Worm (Caenorhabditis elegans) whole organism, midembryonic: ENCODE results near the gene srx-116.

Experiments used
- T22C8.4 ChIP-seq: fragments of 200-800 bp; sonication (Bioruptor generic); IDR thresholded peaks from 2 replicates; pipeline ENCODE4 v1.3.6; 2022; ENCODE audit warnings: missing genetic modification characterization, missing compliant biosample characterization
- cog-1 ChIP-seq: sonication (generic microtip); optimal IDR thresholded peaks from 2 replicates; lab custom pipeline; 2016; ENCODE audit warnings: missing genetic modification characterization, missing compliant biosample characterization
- flt-1 ChIP-seq: fragments of 200-800 bp; sonication (Bioruptor generic); IDR thresholded peaks from 2 replicates; pipeline ENCODE4 v1.3.6; 2022; ENCODE audit warnings: missing genetic modification characterization, missing compliant biosample characterization
- klf-2 ChIP-seq: fragments of 200-800 bp; sonication (Bioruptor generic); conservative IDR thresholded peaks from 2 replicates; pipeline ENCODE4 v1.3.6; 2022; ENCODE audit warnings: missing genetic modification reagents, missing genetic modification characterization, missing compliant biosample characterization
- med-1 ChIP-seq: sonication (generic microtip); optimal IDR thresholded peaks from 2 replicates; lab custom pipeline; 2017; ENCODE audit warnings: missing genetic modification characterization, mild to moderate bottlenecking, missing compliant biosample characterization, antibody characterized with exemption, missing genetic modification reagents; ENCODE audit not compliant: insufficient read depth
- ref-1 ChIP-seq: fragments of 200-800 bp; sonication (Bioruptor generic); conservative IDR thresholded peaks from 2 replicates; pipeline ENCODE4 v1.3.6; 2022; ENCODE audit warnings: missing genetic modification reagents, missing genetic modification characterization, missing compliant biosample characterization
- tab-1 ChIP-seq: fragments of 200-800 bp; sonication (Bioruptor generic); IDR thresholded peaks from 2 replicates; pipeline ENCODE4 v1.3.6; 2022; ENCODE audit warnings: missing genetic modification characterization, missing compliant biosample characterization
- ztf-23 ChIP-seq: fragments of 200-800 bp; sonication (Bioruptor generic); IDR thresholded peaks from 2 replicates; pipeline ENCODE4 v1.3.6; 2022; ENCODE audit warnings: missing genetic modification reagents, missing genetic modification characterization, missing compliant biosample characterization
- ztf-29 ChIP-seq: fragments of 200-800 bp; sonication (Bioruptor generic); IDR thresholded peaks from 2 replicates; pipeline ENCODE4 v1.3.6; 2022; ENCODE audit warnings: missing genetic modification reagents, missing genetic modification characterization, missing compliant biosample characterization

Gene srx-116

ce11 chrV:12661619-12662018 lies 9.1 kb upstream of the srx-116 start, which contains the start of gene W05B10.3:
W05B10.3 (minus strand) TSS chrV:12661719.
- TF ChIP-seq tab-1 (GFP tag; lab: Robert Waterston, UW) (no peak), T22C8.4 (no peak), ref-1 (no peak), klf-2 (GFP tag; lab: Robert Waterston, UW) (no peak), ztf-23 (no peak), ztf-29 (GFP tag; lab: Robert Waterston, UW) (no peak), med-1 (GFP tag; lab: Kevin White, UChicago) (no peak), flt-1 (GFP tag; lab: Robert Waterston, UW) (no peak), cog-1 (tag; lab: Kevin White, UChicago) (no peak)

DNA sequence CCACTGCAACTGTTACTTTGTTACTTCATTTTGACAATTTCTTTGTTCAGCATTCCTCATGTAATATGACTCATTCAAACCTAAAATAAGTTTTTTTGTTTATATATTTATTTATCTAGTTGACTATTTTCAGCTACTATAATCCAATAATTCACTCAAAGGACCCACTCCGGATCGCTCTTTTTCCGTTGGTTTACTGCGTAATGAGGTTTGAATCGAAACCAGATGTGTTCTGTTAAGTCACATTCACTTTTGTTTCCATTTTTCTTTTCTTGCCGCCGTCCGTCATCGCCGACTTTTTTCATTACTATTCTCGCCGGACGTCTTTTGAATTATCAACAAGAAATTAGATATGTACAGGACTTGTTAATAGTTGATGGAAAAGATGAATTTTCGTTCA lies 7.3 kb upstream of the srx-116 start:
- no peak for TF ChIP-seq med-1 (GFP tag; lab: Kevin White, UChicago)
- TF ChIP-seq cog-1 (tag; lab: Kevin White, UChicago) = no peak
- TF ChIP-seq ztf-23 = no peak
- TF ChIP-seq ref-1 = no peak
- no peak for TF ChIP-seq tab-1 (GFP tag; lab: Robert Waterston, UW)
- TF ChIP-seq T22C8.4 = no peak
- TF ChIP-seq ztf-29 (GFP tag; lab: Robert Waterston, UW) = no peak
- TF ChIP-seq klf-2 (GFP tag; lab: Robert Waterston, UW) = no peak
- no peak for TF ChIP-seq flt-1 (GFP tag; lab: Robert Waterston, UW)

DNA sequence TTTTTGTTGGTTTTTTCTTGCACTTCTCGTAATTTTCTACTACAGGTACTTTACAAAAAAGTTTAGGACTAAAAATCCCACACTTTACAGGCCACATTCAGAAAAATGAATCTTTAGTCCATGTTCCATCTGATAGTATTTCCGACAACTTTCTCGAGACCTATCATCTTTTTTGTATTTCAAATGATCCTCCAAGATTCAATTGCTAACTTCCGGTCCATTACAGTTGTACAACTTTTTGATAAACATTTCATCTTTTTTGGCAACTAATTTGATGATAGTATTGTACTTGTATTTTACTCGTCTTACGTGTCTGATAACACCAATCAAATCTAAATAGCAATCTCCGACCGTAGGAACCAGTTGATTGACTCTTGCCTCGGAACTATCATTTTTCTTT lies 3.3 kb upstream of the srx-116 start:
- TF ChIP-seq flt-1 (GFP tag; lab: Robert Waterston, UW) (no peak), ztf-29 (GFP tag; lab: Robert Waterston, UW) (no peak), klf-2 (GFP tag; lab: Robert Waterston, UW) (no peak), ztf-23 (no peak), cog-1 (tag; lab: Kevin White, UChicago) (no peak), T22C8.4 (no peak), med-1 (GFP tag; lab: Kevin White, UChicago) (no peak), tab-1 (GFP tag; lab: Robert Waterston, UW) (no peak), ref-1 (no peak)

DNA sequence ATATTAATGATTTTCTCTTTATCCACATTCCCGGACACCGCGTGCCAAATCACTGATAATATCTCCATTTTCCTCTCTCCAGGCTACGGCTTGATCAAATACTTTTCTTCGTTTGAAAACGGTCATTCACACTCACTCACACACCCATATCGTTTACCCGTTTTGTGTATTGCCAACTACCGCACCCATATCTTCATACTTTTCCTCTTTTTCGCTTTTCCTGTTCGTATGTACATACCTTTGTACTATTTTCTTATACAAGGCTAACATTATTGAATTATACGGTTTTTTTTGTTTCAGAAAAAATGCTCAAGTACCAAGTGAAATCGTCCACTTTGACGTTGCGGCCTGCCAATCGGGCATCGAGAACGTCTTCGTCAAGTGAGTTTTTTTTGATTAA lies 2.8 kb upstream of the srx-116 start, which contains the start of gene W05B10.4:
TSS of gene W05B10.4 (plus strand) at position 301 of the 400 bp plus-strand sequence.
- TF ChIP-seq ref-1 = no peak
- TF ChIP-seq cog-1 (tag; lab: Kevin White, UChicago) = no peak
- no peak for TF ChIP-seq ztf-23
- no peak for TF ChIP-seq ztf-29 (GFP tag; lab: Robert Waterston, UW)
- no peak for TF ChIP-seq tab-1 (GFP tag; lab: Robert Waterston, UW)
- no peak for TF ChIP-seq T22C8.4
- TF ChIP-seq med-1 (GFP tag; lab: Kevin White, UChicago) = no peak
- TF ChIP-seq flt-1 (GFP tag; lab: Robert Waterston, UW) = no peak
- no peak for TF ChIP-seq klf-2 (GFP tag; lab: Robert Waterston, UW)

DNA sequence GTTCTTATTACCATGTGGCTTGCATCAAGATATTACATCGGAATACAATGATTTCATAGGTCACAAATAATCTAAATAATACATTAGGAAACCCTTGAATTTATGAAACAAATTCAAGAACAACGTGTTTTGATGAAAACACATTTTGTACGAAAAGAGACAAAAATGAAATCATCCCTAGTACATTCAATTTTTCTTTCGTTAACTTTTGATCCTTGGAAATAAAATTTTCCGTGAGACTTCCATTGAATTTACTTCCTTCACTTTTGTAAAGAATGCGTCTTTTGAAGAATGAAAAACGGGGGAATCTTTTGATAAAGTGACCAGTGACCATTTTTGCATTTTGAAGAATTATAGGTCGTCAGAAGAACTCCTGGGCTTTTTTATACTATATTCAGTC lies 3.0 kb downstream of the srx-116 start:
- TF ChIP-seq med-1 (GFP tag; lab: Kevin White, UChicago) (no peak), klf-2 (GFP tag; lab: Robert Waterston, UW) (no peak), ztf-29 (GFP tag; lab: Robert Waterston, UW) (no peak), tab-1 (GFP tag; lab: Robert Waterston, UW) (no peak), ref-1 (no peak), ztf-23 (no peak), cog-1 (tag; lab: Kevin White, UChicago) (no peak), flt-1 (GFP tag; lab: Robert Waterston, UW) (no peak), T22C8.4 (no peak)

- TF ChIP-seq flt-1 (GFP tag; lab: Robert Waterston, UW) (no peak), ref-1 (no peak), T22C8.4 (no peak), cog-1 (tag; lab: Kevin White, UChicago) (no peak)
Observed at ce11 chrV:12676299-12676698, 5.6 kb downstream of the srx-116 start.

DNA sequence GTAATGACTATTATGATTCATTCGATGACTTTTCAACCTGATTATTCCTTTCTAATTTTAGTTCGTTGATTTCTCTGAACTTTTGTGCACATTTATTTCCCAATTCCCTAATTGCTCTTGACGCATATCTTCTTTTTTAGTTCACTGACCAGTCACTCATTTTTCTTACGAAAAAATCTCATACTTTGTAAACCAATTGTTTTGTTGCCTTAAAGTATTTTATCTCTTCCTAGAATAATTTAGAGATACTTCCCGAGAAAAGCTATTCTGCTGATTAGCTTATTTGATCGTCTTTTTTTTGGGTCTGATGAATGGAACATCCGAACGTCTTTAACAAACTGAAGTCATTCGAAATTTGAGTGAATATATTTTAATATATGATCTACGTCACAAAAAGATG lies 8.6 kb downstream of the srx-116 start:
- TF ChIP-seq med-1 (GFP tag; lab: Kevin White, UChicago) (no peak), tab-1 (GFP tag; lab: Robert Waterston, UW) (no peak), flt-1 (GFP tag; lab: Robert Waterston, UW) (no peak), ztf-29 (GFP tag; lab: Robert Waterston, UW) (no peak), T22C8.4 (no peak), ztf-23 (no peak), klf-2 (GFP tag; lab: Robert Waterston, UW) (no peak), ref-1 (no peak), cog-1 (tag; lab: Kevin White, UChicago) (no peak)

DNA sequence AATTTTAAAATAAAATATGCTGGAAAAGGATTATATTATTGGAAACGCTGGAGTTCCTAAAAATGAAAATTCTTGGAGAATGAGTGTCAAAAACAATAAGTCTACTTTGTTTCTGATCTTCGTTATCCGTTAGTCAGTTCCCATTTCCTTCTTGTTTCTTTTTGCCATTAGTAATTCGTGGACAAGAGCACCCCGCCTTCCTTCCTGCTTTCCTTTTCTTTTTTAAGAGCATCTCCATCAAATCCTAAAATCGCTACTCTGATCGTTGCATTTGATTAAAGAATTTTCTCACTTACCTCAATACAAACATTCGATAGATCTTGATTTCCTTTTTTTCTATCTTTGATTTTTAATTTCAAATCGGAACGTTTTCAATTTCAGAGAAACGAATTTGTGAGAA lies 9.1 kb downstream of the srx-116 start, which contains the start of gene frpr-15:
TSS of gene frpr-15 (plus strand) at position 301 of the 400 bp plus-strand sequence.
- TF ChIP-seq ref-1 (no peak), cog-1 (tag; lab: Kevin White, UChicago) (no peak), ztf-23 (no peak), flt-1 (GFP tag; lab: Robert Waterston, UW) (no peak), klf-2 (GFP tag; lab: Robert Waterston, UW) (no peak), ztf-29 (GFP tag; lab: Robert Waterston, UW) (no peak), tab-1 (GFP tag; lab: Robert Waterston, UW) (no peak), T22C8.4 (no peak), med-1 (GFP tag; lab: Kevin White, UChicago) (no peak)

DNA sequence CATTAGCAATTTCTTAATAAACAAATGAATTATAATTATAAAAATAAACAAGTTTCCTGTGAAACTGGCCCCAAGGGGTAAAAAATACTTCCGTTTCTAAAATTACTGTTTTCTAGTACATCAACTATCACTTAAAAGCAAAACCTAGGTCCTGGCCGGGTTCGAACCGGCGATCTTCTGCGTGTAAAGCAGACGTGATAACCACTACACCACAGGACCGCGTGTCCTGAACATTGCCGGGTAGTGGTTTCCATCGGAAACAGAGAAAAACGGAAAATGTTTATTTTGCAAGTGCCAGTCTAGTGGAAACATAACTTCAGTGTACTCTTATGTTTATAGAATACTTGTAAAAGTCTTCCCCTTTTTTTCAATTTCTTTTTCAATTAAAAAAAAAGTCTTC lies 12.5 kb downstream of the srx-116 start:
- TF ChIP-seq ztf-29 (GFP tag; lab: Robert Waterston, UW) (no peak), ztf-23 (no peak), T22C8.4 (no peak), med-1 (GFP tag; lab: Kevin White, UChicago) (no peak), cog-1 (tag; lab: Kevin White, UChicago) (no peak), tab-1 (GFP tag; lab: Robert Waterston, UW) (no peak), ref-1 (no peak), flt-1 (GFP tag; lab: Robert Waterston, UW) (no peak), klf-2 (GFP tag; lab: Robert Waterston, UW) (no peak)

DNA sequence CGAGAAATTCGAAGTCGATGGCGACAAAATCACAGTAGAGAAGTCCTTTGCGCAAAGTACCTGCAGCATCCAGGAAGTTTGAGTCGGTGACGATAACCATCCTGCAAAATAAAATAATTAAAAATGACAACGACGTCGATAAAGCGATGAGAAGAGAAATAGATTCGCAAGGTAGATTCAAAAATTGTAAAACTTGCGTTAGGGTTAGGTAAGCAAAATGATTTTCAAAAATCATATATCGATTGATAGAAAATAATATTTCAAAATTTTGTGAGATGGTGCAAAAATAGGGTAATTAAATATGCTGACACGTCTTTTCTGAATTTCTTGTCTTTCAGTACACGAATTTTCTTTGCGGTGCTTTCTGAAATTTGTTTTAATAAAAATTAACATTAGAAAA lies 24.4 kb downstream of the srx-116 start, which contains the start of gene parn-1:
TSS of gene parn-1 (minus strand) at position 101 of the 400 bp plus-strand sequence.
- TF ChIP-seq cog-1 (tag; lab: Kevin White, UChicago) (no peak), tab-1 (GFP tag; lab: Robert Waterston, UW) (no peak), klf-2 (GFP tag; lab: Robert Waterston, UW) (no peak), flt-1 (GFP tag; lab: Robert Waterston, UW) (no peak), ztf-23 (no peak), ztf-29 (GFP tag; lab: Robert Waterston, UW) (no peak), T22C8.4 (no peak), med-1 (GFP tag; lab: Kevin White, UChicago) (no peak), ref-1 (no peak)
